Fruit fly (Drosophila melanogaster): Measurements from ENCODE around the gene Upf2.

- TF ChIP-seq ttk (optimal IDR thresholded peaks at IDR 0.05) (no peak), insv (optimal IDR thresholded peaks at IDR 0.05) (no peak), psq (optimal IDR thresholded peaks at IDR 0.05) (no peak), Myc (optimal IDR thresholded peaks at IDR 0.05) (no peak), Sin3A (optimal IDR thresholded peaks at IDR 0.05) (no peak), h (optimal IDR thresholded peaks at IDR 0.05) (no peak)
Observed at dm6 chrX:8087113-8087512, 11.8 kb upstream of the Upf2 start, which contains the start of gene CG2256.

All from Kc167 (cell line).